Fruit fly (Drosophila melanogaster) whole organism, pupa: ENCODE results near the gene CG11970.

ENCODE experiments used
- CG10348 ChIP-seq: fragments of 200-800 bp; sonication (Bioruptor generic); IDR thresholded peaks from 2 replicates; pipeline ENCODE4 v1.3.6; 2022; ENCODE audit warnings: missing biosample characterization, missing genetic modification characterization
- CG12605 ChIP-seq: fragments of 200-800 bp; sonication (Bioruptor generic); IDR thresholded peaks from 2 replicates; pipeline ENCODE4 v1.3.6; 2022; ENCODE audit warnings: missing biosample characterization, missing genetic modification characterization
- CG13204 ChIP-seq: fragments of 200-800 bp; sonication (Bioruptor generic); optimal IDR thresholded peaks from 2 replicates; lab custom pipeline; 2018; ENCODE audit warnings: missing biosample characterization, mild to moderate bottlenecking, missing genetic modification characterization, moderate library complexity
- CG14655 ChIP-seq: fragments of 200-800 bp; sonication (Bioruptor generic); optimal IDR thresholded peaks from 3 replicates; lab custom pipeline; 2017; ENCODE audit warnings: mild to moderate bottlenecking, missing biosample characterization, missing genetic modification reagents, missing genetic modification characterization
- CG15710 ChIP-seq: fragments of 200-800 bp; sonication (Bioruptor generic); optimal IDR thresholded peaks from 2 replicates; lab custom pipeline; 2018; ENCODE audit warnings: missing biosample characterization, mild to moderate bottlenecking, missing genetic modification characterization, moderate library complexity
- CG17806 ChIP-seq: fragments of 200-800 bp; sonication (Bioruptor generic); optimal IDR thresholded peaks from 2 replicates; lab custom pipeline; 2018; ENCODE audit warnings: missing biosample characterization, mild to moderate bottlenecking, missing genetic modification characterization, moderate library complexity
- CG32121 ChIP-seq: fragments of 200-800 bp; sonication (Bioruptor generic); IDR thresholded peaks from 2 replicates; pipeline ENCODE4 v1.3.6; 2022; ENCODE audit warnings: missing biosample characterization, missing genetic modification characterization
- CG34367 ChIP-seq: fragments of 200-800 bp; sonication (Bioruptor generic); optimal IDR thresholded peaks from 2 replicates; lab custom pipeline; 2018; ENCODE audit warnings: missing biosample characterization, mild to moderate bottlenecking, missing genetic modification characterization
- CG4496 ChIP-seq: fragments of 200-800 bp; sonication (Bioruptor generic); IDR thresholded peaks from 3 replicates; pipeline ENCODE4 v1.3.6; 2022; ENCODE audit warnings: missing biosample characterization, missing genetic modification characterization
- CG8159 ChIP-seq: fragments of 200-800 bp; sonication (Bioruptor generic); optimal IDR thresholded peaks from 3 replicates; lab custom pipeline; 2018; ENCODE audit warnings: missing biosample characterization, mild to moderate bottlenecking, missing genetic modification characterization, moderate library complexity
- CG8301 ChIP-seq: fragments of 200-800 bp; sonication (Bioruptor generic); optimal IDR thresholded peaks from 2 replicates; lab custom pipeline; 2018; ENCODE audit warnings: missing biosample characterization, mild to moderate bottlenecking, missing genetic modification characterization
- CG9948 ChIP-seq: fragments of 200-800 bp; sonication (Bioruptor generic); optimal IDR thresholded peaks from 2 replicates; lab custom pipeline; 2018; ENCODE audit warnings: missing biosample characterization, mild to moderate bottlenecking, missing genetic modification characterization, moderate library complexity
- D1 ChIP-seq: fragments of 200-800 bp; sonication (Bioruptor generic); optimal IDR thresholded peaks from 2 replicates; lab custom pipeline; 2018; ENCODE audit warnings: missing biosample characterization, mild to moderate bottlenecking, missing genetic modification characterization, moderate library complexity
- EcR ChIP-seq: fragments of 200-800 bp; sonication (Bioruptor generic); optimal IDR thresholded peaks from 3 replicates; lab custom pipeline; 2019; ENCODE audit warnings: missing biosample characterization, missing genetic modification characterization, mild to moderate bottlenecking, moderate library complexity, missing genetic modification reagents
- Ets98B ChIP-seq: fragments of 200-800 bp; sonication (Bioruptor generic); IDR thresholded peaks from 2 replicates; pipeline ENCODE4 v1.3.6; 2022; ENCODE audit warnings: missing biosample characterization, missing genetic modification characterization
- Pif1A ChIP-seq: fragments of 200-800 bp; sonication (Bioruptor generic); optimal IDR thresholded peaks from 3 replicates; lab custom pipeline; 2016; ENCODE audit warnings: missing biosample characterization, missing genetic modification characterization
- Pif1B ChIP-seq: fragments of 200-800 bp; sonication (Bioruptor generic); optimal IDR thresholded peaks from 3 replicates; lab custom pipeline; 2016; ENCODE audit warnings: missing biosample characterization, missing genetic modification characterization
- Snoo ChIP-seq: fragments of 200-800 bp; sonication (Bioruptor generic); optimal IDR thresholded peaks from 3 replicates; lab custom pipeline; 2017; ENCODE audit warnings: missing biosample characterization, mild to moderate bottlenecking, missing genetic modification characterization, inconsistent platforms
- fd96Ca ChIP-seq: fragments of 200-800 bp; sonication (Bioruptor generic); IDR thresholded peaks from 3 replicates; pipeline ENCODE4 v1.3.6; 2022; ENCODE audit warnings: missing biosample characterization, missing genetic modification characterization
- gl ChIP-seq: fragments of 200-800 bp; sonication (Bioruptor generic); optimal IDR thresholded peaks from 2 replicates; lab custom pipeline; 2018; ENCODE audit warnings: missing biosample characterization, mild to moderate bottlenecking, missing genetic modification characterization
- rn ChIP-seq: fragments of 200-800 bp; sonication (Bioruptor generic); IDR thresholded peaks from 2 replicates; pipeline ENCODE4 v1.3.6; 2022; ENCODE audit warnings: missing biosample characterization, missing genetic modification characterization

Gene CG11970

dm6 chr3R:8992928-8993579 is 8.5 kb downstream of the CG11970 start, which contains the start of gene CG11975:
Gene CG11975 (plus strand): TSS chr3R:8993253.
- TF ChIP-seq CG8301 (tag; lab: Kevin White, UChicago) (no peak), CG15710 (tag; lab: Kevin White, UChicago) (peak; percentile 62), Pif1A (GFP tag; lab: Kevin White, UChicago) (no peak), gl (no peak), CG8159 (tag; lab: Kevin White, UChicago) (no peak), CG12605 (GFP tag; lab: Robert Waterston, UW) (no peak), Pif1B (GFP tag; lab: Kevin White, UChicago) (no peak), Snoo (peak; percentile 52), rn (GFP tag; lab: Robert Waterston, UW) (no peak), CG10348 (GFP tag; lab: Robert Waterston, UW) (no peak), CG32121 (peak; percentile 39; the same call in 1 of the 2 replicates), CG13204 (GFP tag; lab: Kevin White, UChicago) (no peak), CG17806 (tag; lab: Kevin White, UChicago) (peak; percentile 20), EcR (peak; percentile 69), CG9948 (tag; lab: Kevin White, UChicago) (peak; percentile 34), CG4496 (GFP tag; lab: Robert Waterston, UW) (peak; percentile 60; the same call in 1 of the 3 replicates), CG14655 (no peak), Ets98B (GFP tag; lab: Robert Waterston, UW) (no peak; the same call in 1 of the 2 replicates), D1 (tag; lab: Kevin White, UChicago) (no peak), fd96Ca (GFP tag; lab: Robert Waterston, UW) (peak; percentile 47; the same call in 1 of the 3 replicates), CG34367 (tag; lab: Kevin White, UChicago) (no peak)

DNA sequence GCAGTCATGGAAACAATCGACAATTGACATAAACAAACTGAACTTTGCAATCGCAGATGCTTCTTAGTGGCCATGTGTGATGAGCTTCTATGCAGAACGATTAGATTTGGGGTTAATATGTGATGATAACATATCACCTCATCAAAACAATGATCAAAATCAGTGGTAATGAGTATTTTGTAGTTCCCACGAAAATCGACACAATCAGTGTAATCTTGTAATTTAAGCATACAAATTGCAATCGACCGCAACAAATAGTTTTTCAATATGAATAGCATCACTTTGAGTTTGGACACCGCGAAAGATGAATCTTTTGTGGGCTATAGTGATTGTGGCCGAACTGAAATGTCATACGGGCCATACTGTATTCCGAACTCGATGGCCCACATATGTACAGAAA is 12.9 kb downstream of the CG11970 start, which contains the start of gene CG11977:
Gene CG11977, plus strand, starts transcription at position 301 of the 400 bp plus-strand sequence.
- no peak for TF ChIP-seq CG4496 (GFP tag; lab: Robert Waterston, UW)
- no peak for TF ChIP-seq Pif1B (GFP tag; lab: Kevin White, UChicago)
- no peak for TF ChIP-seq CG15710 (tag; lab: Kevin White, UChicago)
- no peak for TF ChIP-seq CG14655
- no peak for TF ChIP-seq fd96Ca (GFP tag; lab: Robert Waterston, UW)
- no peak for TF ChIP-seq EcR
- no peak for TF ChIP-seq CG8301 (tag; lab: Kevin White, UChicago)
- no peak for TF ChIP-seq CG32121
- no peak for TF ChIP-seq CG12605 (GFP tag; lab: Robert Waterston, UW)
- no peak for TF ChIP-seq rn (GFP tag; lab: Robert Waterston, UW)

DNA sequence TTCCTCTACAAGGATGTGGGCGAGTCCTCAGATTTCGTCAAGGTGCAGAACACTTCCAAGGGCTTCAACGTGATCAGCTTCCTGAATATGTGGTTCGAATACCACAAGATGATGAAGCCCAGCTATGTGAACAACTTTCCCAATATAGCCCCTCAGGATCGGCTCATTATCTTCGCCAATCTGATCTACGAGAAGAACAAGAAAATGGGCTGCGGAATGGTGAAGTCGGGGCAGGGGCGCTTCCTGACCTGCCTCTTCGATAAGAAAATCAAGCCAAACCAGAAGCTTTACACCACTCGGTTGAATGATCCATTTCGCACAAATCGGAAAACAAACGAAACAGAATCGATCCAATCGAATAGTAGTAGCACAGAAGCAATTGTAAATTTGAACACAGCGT is 13.7 kb downstream of the CG11970 start:
- TF ChIP-seq EcR: no peak
- TF ChIP-seq rn (GFP tag; lab: Robert Waterston, UW): no peak
- no peak for TF ChIP-seq CG32121
- no peak for TF ChIP-seq D1 (tag; lab: Kevin White, UChicago)
- TF ChIP-seq Ets98B (GFP tag; lab: Robert Waterston, UW): no peak
- TF ChIP-seq fd96Ca (GFP tag; lab: Robert Waterston, UW): no peak
- TF ChIP-seq Snoo: no peak
- TF ChIP-seq CG10348 (GFP tag; lab: Robert Waterston, UW): no peak
- TF ChIP-seq gl: no peak
- no peak for TF ChIP-seq CG9948 (tag; lab: Kevin White, UChicago)

DNA sequence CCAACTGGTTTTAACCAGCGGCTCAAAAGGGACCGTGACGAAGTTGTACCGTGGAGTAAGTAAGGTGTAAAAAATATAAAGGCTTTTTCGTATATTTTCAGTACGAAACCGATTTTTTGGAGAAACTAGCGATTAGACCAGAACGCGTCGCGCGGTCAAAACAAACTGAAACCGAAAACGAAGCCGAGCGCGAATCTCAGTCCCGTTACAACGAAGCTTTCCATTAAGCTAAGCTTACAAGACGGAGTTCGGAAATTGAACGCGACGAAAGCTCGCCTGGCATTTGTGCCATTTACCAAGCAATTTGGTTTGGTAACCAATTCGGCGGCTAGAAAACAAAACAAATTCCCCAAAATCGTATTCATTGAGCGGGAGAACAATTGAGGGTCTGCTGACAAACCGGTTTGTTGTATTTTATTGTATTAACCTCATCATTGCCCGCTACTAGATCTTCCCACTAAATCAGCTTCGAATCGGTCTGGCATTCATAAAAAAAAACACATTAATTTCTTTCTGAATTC is 17.3 kb downstream of the CG11970 start:
- TF ChIP-seq CG4496 (GFP tag; lab: Robert Waterston, UW): 0 out of 3 replicates have a peak, but pooled peaks have one; percentile 6
- no peak for TF ChIP-seq CG12605 (GFP tag; lab: Robert Waterston, UW)
- TF ChIP-seq, all 21 proteins: peak for 1

dm6 chr3R:9002542-9002941 is 18.0 kb downstream of the CG11970 start:
- no peak for TF ChIP-seq CG34367 (tag; lab: Kevin White, UChicago)
- no peak for TF ChIP-seq Pif1B (GFP tag; lab: Kevin White, UChicago)
- no peak for TF ChIP-seq fd96Ca (GFP tag; lab: Robert Waterston, UW)
- no peak for TF ChIP-seq CG8159 (tag; lab: Kevin White, UChicago)
- no peak for TF ChIP-seq CG14655
- TF ChIP-seq CG13204 (GFP tag; lab: Kevin White, UChicago): no peak
- TF ChIP-seq Snoo: no peak
- TF ChIP-seq CG15710 (tag; lab: Kevin White, UChicago): no peak
- no peak for TF ChIP-seq CG4496 (GFP tag; lab: Robert Waterston, UW)
- no peak for TF ChIP-seq EcR
- TF ChIP-seq CG17806 (tag; lab: Kevin White, UChicago): no peak
- no peak for TF ChIP-seq rn (GFP tag; lab: Robert Waterston, UW)
- TF ChIP-seq D1 (tag; lab: Kevin White, UChicago): no peak

DNA sequence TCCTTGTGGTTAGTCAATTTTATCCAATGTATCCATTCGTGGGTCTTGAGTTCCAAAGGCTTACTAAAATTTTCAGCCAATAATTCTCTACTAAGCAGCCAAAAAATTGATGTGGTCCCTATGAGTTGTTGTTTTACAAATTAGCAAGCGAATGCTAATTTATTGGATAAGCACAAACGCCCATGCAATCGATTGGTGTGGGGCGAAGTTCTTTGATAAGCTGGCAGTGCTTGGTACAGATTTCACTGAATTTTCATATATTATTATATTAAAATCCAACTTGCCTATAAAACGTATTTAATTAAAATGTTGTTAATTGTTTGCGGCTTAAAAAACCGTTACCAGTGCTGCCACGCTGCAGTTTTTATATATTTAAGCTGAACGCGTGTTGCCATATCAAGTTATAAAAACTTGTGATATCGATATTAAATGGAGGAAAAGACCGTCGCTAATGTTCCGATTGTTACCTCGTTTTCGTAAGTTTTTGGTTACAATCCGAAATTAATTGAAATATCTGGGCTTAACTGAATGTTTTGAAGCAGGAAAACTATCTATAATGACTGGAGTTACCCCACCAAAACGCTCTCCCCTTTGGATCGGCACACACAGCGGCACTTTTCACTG is 19.2 kb downstream of the CG11970 start, which contains the start of the genes CG31100 and CG11980:
Gene CG31100, minus strand, starts transcription at position 51 of the 624 bp plus-strand sequence.
Gene CG11980, plus strand, starts transcription at position 418 of the 624 bp plus-strand sequence.
- TF ChIP-seq CG4496 (GFP tag; lab: Robert Waterston, UW): no peak
- TF ChIP-seq rn (GFP tag; lab: Robert Waterston, UW): no peak
